Fruit fly (Drosophila melanogaster): ENCODE data around the gene CG33308.

Gene CG33308

dm6 chr2L:14802034-14802433, at the start of gene CG33308:
CG33308 (plus strand) TSS chr2L:14802334.
- no peak for TF ChIP-seq Sox102F (GFP tag; optimal IDR thresholded peaks at IDR 0.05)
- TF ChIP-seq CG15601 (tag; optimal IDR thresholded peaks at IDR 0.05), result no peak
- TF ChIP-seq cg (GFP tag; optimal IDR thresholded peaks at IDR 0.05), result no peak
- no peak for TF ChIP-seq CG9797 (GFP tag; optimal IDR thresholded peaks at IDR 0.05)
- TF ChIP-seq CG5245 (GFP tag; optimal IDR thresholded peaks at IDR 0.05), result no peak
- no peak for TF ChIP-seq Mad (GFP tag; optimal IDR thresholded peaks at IDR 0.05)
- no peak for TF ChIP-seq CG15696 (tag; optimal IDR thresholded peaks at IDR 0.05)
- TF ChIP-seq CG34422 (GFP tag; IDR thresholded peaks at IDR 0.05), result no peak
- no peak for TF ChIP-seq H15 (GFP tag; IDR thresholded peaks at IDR 0.05)
- TF ChIP-seq Dad (GFP tag; optimal IDR thresholded peaks at IDR 0.05), result no peak
- no peak for TF ChIP-seq Bteb2 (GFP tag; optimal IDR thresholded peaks at IDR 0.05)

- no peak for TF ChIP-seq Gsc (GFP tag; IDR thresholded peaks at IDR 0.05)
- TF ChIP-seq Dll (GFP tag; IDR thresholded peaks at IDR 0.05; ENCODE audit: partially characterized antibody), result no peak
- TF ChIP-seq CG7556 (GFP tag; optimal IDR thresholded peaks at IDR 0.05), result no peak
- no peak for TF ChIP-seq CG3163 (GFP tag; optimal IDR thresholded peaks at IDR 0.05)
Measured at dm6 chr2L:14760467-14760866, 41.7 kb upstream of the CG33308 start, which contains the start of gene CG4691. CG4691 (plus strand) TSS chr2L:14760767.

dm6 chr2L:14762465-14762864, 39.7 kb upstream of the CG33308 start, which contains the start of gene CSN1a:
CSN1a (plus strand) TSS chr2L:14762765.
- no peak for TF ChIP-seq onecut (GFP tag; IDR thresholded peaks at IDR 0.05)
- no peak for TF ChIP-seq Dp (GFP tag; optimal IDR thresholded peaks at IDR 0.05)

- TF ChIP-seq salm (tag; optimal IDR thresholded peaks at IDR 0.05) (no peak), grn (GFP tag; optimal IDR thresholded peaks at IDR 0.05) (no peak)
Measured at dm6 chr2L:14765608-14766007, 36.5 kb upstream of the CG33308 start, which contains the start of gene CG4701. CG4701 (plus strand) TSS chr2L:14765908.

dm6 chr2L:14774713-14775112, 27.4 kb upstream of the CG33308 start, which contains the start of gene CG4650:
CG4650 (minus strand) TSS chr2L:14774981.
- TF ChIP-seq Ets65A (GFP tag) (peak; percentile 26), chn (GFP tag; optimal IDR thresholded peaks at IDR 0.05) (no peak)

- no peak for TF ChIP-seq Lhr (GFP tag; optimal IDR thresholded peaks at IDR 0.05)
- no peak for TF ChIP-seq CG15696 (tag; optimal IDR thresholded peaks at IDR 0.05)
- TF ChIP-seq BtbVII (GFP tag; optimal IDR thresholded peaks at IDR 0.05), result no peak
- no peak for TF ChIP-seq Sry-β (GFP tag; optimal IDR thresholded peaks at IDR 0.05)
- TF ChIP-seq CG6683 (GFP tag; optimal IDR thresholded peaks at IDR 0.05), result no peak
- no peak for TF ChIP-seq CG10979 (tag; optimal IDR thresholded peaks at IDR 0.05)
- TF ChIP-seq stwl (tag; optimal IDR thresholded peaks at IDR 0.05), result no peak
- no peak for TF ChIP-seq BEAF-32 (GFP tag; optimal IDR thresholded peaks at IDR 0.05)
Measured at dm6 chr2L:14784498-14784897, 17.6 kb upstream of the CG33308 start, which contains the start of gene CG18636. CG18636 (minus strand) TSS chr2L:14784598.

dm6 chr2L:14796542-14796941, 5.6 kb upstream of the CG33308 start, which contains the start of gene CG18420:
CG18420 (minus strand) TSS chr2L:14796642.
- no peak for TF ChIP-seq CG6175 (GFP tag; IDR thresholded peaks at IDR 0.05)
- TF ChIP-seq CTCF (GFP tag; optimal IDR thresholded peaks at IDR 0.05), result no peak
- no peak for TF ChIP-seq MESR4 (GFP tag; optimal IDR thresholded peaks at IDR 0.05)
- no peak for TF ChIP-seq CG12942 (GFP tag; optimal IDR thresholded peaks at IDR 0.05)
- no peak for TF ChIP-seq CG11398 (GFP tag; optimal IDR thresholded peaks at IDR 0.05)
